Fruit fly (Drosophila melanogaster) whole organism, embryonic: Measurements from ENCODE around the gene bark.
A peak's percentile ranks its signal among the peaks of the same experiment; 100 is the strongest.

Experiments
- Awh ChIP-seq: fragments of 200-800 bp; sonication (Bioruptor generic); IDR thresholded peaks from 2 replicates; pipeline ENCODE4, ENCODE4 v1.3.6; 2022; ENCODE audit warnings: missing biosample characterization, missing genetic modification characterization
- CG11696 ChIP-seq: fragments of 200-800 bp; sonication (Bioruptor generic); IDR thresholded peaks from 2 replicates; pipeline ENCODE4 v1.3.6; 2022; ENCODE audit warnings: missing biosample characterization, missing genetic modification characterization
- CG11723 ChIP-seq: fragments of 200-800 bp; sonication (Bioruptor generic); optimal IDR thresholded peaks from 2 replicates; lab custom pipeline; 2017; ENCODE audit warnings: missing biosample characterization, mild to moderate bottlenecking, missing genetic modification characterization
- CG12071 ChIP-seq: fragments of 200-800 bp; sonication (Bioruptor generic); optimal IDR thresholded peaks from 3 replicates; lab custom pipeline; 2018; ENCODE audit warnings: missing biosample characterization, mild to moderate bottlenecking, missing genetic modification characterization
- CG12391 ChIP-seq: fragments of 200-800 bp; sonication (Bioruptor generic); optimal IDR thresholded peaks from 3 replicates; lab custom pipeline; 2018; ENCODE audit warnings: missing biosample characterization, mild to moderate bottlenecking, missing genetic modification characterization, moderate library complexity
- CG13894 ChIP-seq: fragments of 200-800 bp; sonication (Bioruptor generic); optimal IDR thresholded peaks from 3 replicates; lab custom pipeline; 2018; ENCODE audit warnings: missing biosample characterization, mild to moderate bottlenecking, missing genetic modification characterization, moderate library complexity
- CG15514 ChIP-seq: fragments of 200-800 bp; sonication (Bioruptor generic); optimal IDR thresholded peaks from 3 replicates; lab custom pipeline; 2017; ENCODE audit warnings: missing biosample characterization, missing genetic modification characterization, mild to moderate bottlenecking, moderate library complexity, missing genetic modification reagents
- CG17361 ChIP-seq: fragments of 200-800 bp; sonication (Bioruptor generic); IDR thresholded peaks from 3 replicates; pipeline ENCODE4 v1.3.6; 2022; ENCODE audit warnings: missing biosample characterization, missing genetic modification characterization
- CG17568 ChIP-seq: fragments of 200-800 bp; sonication (Bioruptor generic); optimal IDR thresholded peaks from 2 replicates; lab custom pipeline; 2018; ENCODE audit warnings: missing biosample characterization, mild to moderate bottlenecking, missing genetic modification characterization, moderate library complexity
- CG17802 ChIP-seq: fragments of 200-800 bp; sonication (Bioruptor generic); optimal IDR thresholded peaks from 2 replicates; lab custom pipeline; 2018; ENCODE audit warnings: missing biosample characterization, mild to moderate bottlenecking, missing genetic modification characterization, moderate library complexity
- CG30431 ChIP-seq: fragments of 200-800 bp; sonication (Bioruptor generic); optimal IDR thresholded peaks from 2 replicates; lab custom pipeline; 2017; ENCODE audit warnings: missing biosample characterization, missing genetic modification characterization
- CG4854 ChIP-seq: fragments of 200-800 bp; sonication (Bioruptor generic); optimal IDR thresholded peaks from 2 replicates; lab custom pipeline; 2016; ENCODE audit warnings: missing biosample characterization, missing genetic modification characterization, inconsistent platforms
- CG6765 ChIP-seq: fragments of 200-800 bp; sonication (Bioruptor generic); optimal IDR thresholded peaks from 3 replicates; lab custom pipeline; 2017; ENCODE audit warnings: missing biosample characterization, mild to moderate bottlenecking, missing genetic modification characterization
- CG7928 ChIP-seq: fragments of 200-800 bp; sonication (Bioruptor generic); optimal IDR thresholded peaks from 2 replicates; lab custom pipeline; 2017; ENCODE audit warnings: missing biosample characterization, mild to moderate bottlenecking, missing genetic modification characterization
- CG9817 ChIP-seq: fragments of 200-800 bp; sonication (Bioruptor generic); optimal IDR thresholded peaks from 2 replicates; lab custom pipeline; 2018; ENCODE audit warnings: missing biosample characterization, mild to moderate bottlenecking, missing genetic modification characterization, moderate library complexity
- CTCF ChIP-seq: fragments of 200-800 bp; sonication (Bioruptor generic); optimal IDR thresholded peaks from 2 replicates; lab custom pipeline; 2017; ENCODE audit warnings: missing biosample characterization, mild to moderate bottlenecking, missing genetic modification characterization, moderate library complexity
- CkIIα-i1 ChIP-seq: fragments of 200-800 bp; sonication (Bioruptor generic); IDR thresholded peaks from 2 replicates; pipeline ENCODE4 v1.3.6; 2022; ENCODE audit warnings: missing biosample characterization, missing genetic modification characterization
- Dek ChIP-seq: fragments of 200-800 bp; sonication (Bioruptor generic); optimal IDR thresholded peaks from 3 replicates; lab custom pipeline; 2019; ENCODE audit warnings: missing biosample characterization, mild to moderate bottlenecking, missing genetic modification characterization, moderate library complexity
- Dref ChIP-seq: fragments of 200-800 bp; sonication (Bioruptor generic); IDR thresholded peaks from 2 replicates; pipeline ENCODE4 v1.3.6; 2022; ENCODE audit warnings: missing biosample characterization, missing genetic modification characterization
- Drgx ChIP-seq: fragments of 200-800 bp; sonication (Bioruptor generic); IDR thresholded peaks from 2 replicates; pipeline ENCODE4 v1.3.6; 2022; ENCODE audit warnings: missing biosample characterization, missing genetic modification characterization
- Ets65A ChIP-seq: fragments of 200-800 bp; sonication (Bioruptor generic); peaks from one replicate; lab custom pipeline; 2016; ENCODE audit warnings: missing biosample characterization, missing genetic modification characterization
- Fer2 ChIP-seq: fragments of 200-800 bp; sonication (Bioruptor generic); optimal IDR thresholded peaks from 2 replicates; lab custom pipeline; 2018; ENCODE audit warnings: missing biosample characterization, mild to moderate bottlenecking, missing genetic modification characterization, moderate library complexity
- Gug ChIP-seq: fragments of 200-800 bp; sonication (Bioruptor generic); IDR thresholded peaks from 4 replicates; pipeline ENCODE4 v1.3.6; 2022; ENCODE audit warnings: missing biosample characterization, missing genetic modification characterization
- HHEX ChIP-seq: fragments of 200-800 bp; sonication (Bioruptor generic); optimal IDR thresholded peaks from 3 replicates; lab custom pipeline; 2017; ENCODE audit warnings: missing biosample characterization, mild to moderate bottlenecking, missing genetic modification characterization, missing genetic modification reagents
- HLH54F ChIP-seq: fragments of 200-800 bp; sonication (Bioruptor generic); optimal IDR thresholded peaks from 3 replicates; lab custom pipeline; 2016; ENCODE audit warnings: missing biosample characterization, missing genetic modification characterization
- Hand ChIP-seq: fragments of 200-800 bp; sonication (Bioruptor generic); optimal IDR thresholded peaks from 2 replicates; lab custom pipeline; 2017; ENCODE audit warnings: mild to moderate bottlenecking, missing biosample characterization, missing genetic modification reagents, missing genetic modification characterization
- HmgD ChIP-seq: fragments of 200-800 bp; sonication (Bioruptor generic); optimal IDR thresholded peaks from 3 replicates; lab custom pipeline; 2016; ENCODE audit warnings: missing biosample characterization, missing genetic modification characterization
- Kr ChIP-seq: fragments of 200-800 bp; sonication (Bioruptor generic); optimal IDR thresholded peaks from 2 replicates; lab custom pipeline; 2017; ENCODE audit warnings: missing biosample characterization, mild to moderate bottlenecking, missing genetic modification characterization
- Lpt ChIP-seq: fragments of >200 bp; optimal IDR thresholded peaks from 2 replicates; lab custom pipeline; 2018; ENCODE audit warnings: missing biosample characterization, missing genetic modification characterization
- Med ChIP-seq: fragments of 200-800 bp; sonication (Bioruptor generic); peaks from one replicate; lab custom pipeline; 2016; ENCODE audit warnings: missing biosample characterization, missing genetic modification characterization, mild to moderate bottlenecking, inconsistent platforms, moderate library complexity
- Myb ChIP-seq: fragments of 200-800 bp; sonication (Bioruptor generic); optimal IDR thresholded peaks from 2 replicates; lab custom pipeline; 2016; ENCODE audit warnings: missing biosample characterization, missing genetic modification characterization
- NC2β ChIP-seq: fragments of 200-800 bp; sonication (Bioruptor generic); optimal IDR thresholded peaks from 2 replicates; lab custom pipeline; 2016; ENCODE audit warnings: missing biosample characterization, missing genetic modification characterization
- Sin3A ChIP-seq: fragments of >200 bp; optimal IDR thresholded peaks from 2 replicates; lab custom pipeline; 2018
- Sry-δ ChIP-seq: fragments of 200-800 bp; sonication (Bioruptor generic); optimal IDR thresholded peaks from 2 replicates; lab custom pipeline; 2016; ENCODE audit warnings: missing biosample characterization, missing genetic modification characterization
- ab ChIP-seq: fragments of 200-800 bp; sonication (Bioruptor generic); optimal IDR thresholded peaks from 2 replicates; lab custom pipeline; 2016; ENCODE audit warnings: missing biosample characterization, missing genetic modification characterization
- abd-A ChIP-seq: fragments of 200-800 bp; sonication (Bioruptor generic); optimal IDR thresholded peaks from 3 replicates; lab custom pipeline; 2019; ENCODE audit warnings: missing biosample characterization, mild to moderate bottlenecking, missing genetic modification characterization, moderate library complexity
- croc ChIP-seq: fragments of 200-800 bp; sonication (Bioruptor generic); conservative IDR thresholded peaks from 3 replicates; pipeline ENCODE4 v1.3.6; 2022; ENCODE audit warnings: missing biosample characterization, missing genetic modification characterization
- cwo ChIP-seq: fragments of 200-800 bp; sonication (Bioruptor generic); optimal IDR thresholded peaks from 3 replicates; lab custom pipeline; 2017; ENCODE audit warnings: missing biosample characterization, missing genetic modification characterization, mild to moderate bottlenecking, moderate library complexity, missing genetic modification reagents
- dati ChIP-seq: fragments of 200-800 bp; sonication (Bioruptor generic); IDR thresholded peaks from 2 replicates; pipeline ENCODE4 v1.3.6; 2022; ENCODE audit warnings: missing biosample characterization, missing genetic modification characterization
- gce ChIP-seq: fragments of 200-800 bp; sonication (Bioruptor generic); IDR thresholded peaks from 3 replicates; pipeline ENCODE4 v1.3.6; 2022; ENCODE audit warnings: missing biosample characterization, missing genetic modification characterization
- gsb ChIP-seq: fragments of 200-800 bp; sonication (Bioruptor generic); IDR thresholded peaks from 2 replicates; pipeline ENCODE4 v1.3.6; 2022; ENCODE audit warnings: missing biosample characterization, missing genetic modification characterization
- gsb-n ChIP-seq: fragments of 200-800 bp; sonication (Bioruptor generic); optimal IDR thresholded peaks from 3 replicates; lab custom pipeline; 2018; ENCODE audit warnings: missing biosample characterization, mild to moderate bottlenecking, missing genetic modification characterization
- jing ChIP-seq: fragments of 200-800 bp; sonication (Bioruptor generic); optimal IDR thresholded peaks from 2 replicates; lab custom pipeline; 2018; ENCODE audit warnings: missing biosample characterization, mild to moderate bottlenecking, missing genetic modification characterization
- lab ChIP-seq: fragments of 200-800 bp; sonication (Bioruptor generic); optimal IDR thresholded peaks from 3 replicates; lab custom pipeline; 2017; ENCODE audit warnings: missing biosample characterization, missing genetic modification characterization, mild to moderate bottlenecking, moderate library complexity, missing genetic modification reagents
- lov ChIP-seq, 2 experiments: fragments of 200-800 bp in 1 of 2; fragments of >200 bp in 1 of 2; sonication (Bioruptor generic) in 1 of 2; IDR thresholded peaks in 1 of 2; optimal IDR thresholded peaks in 1 of 2; 2 replicates in 1 of 2; 3 replicates in 1 of 2; pipeline versions ENCODE4 v1.3.6 to Lab custom; 2017 to 2022; ENCODE audit warnings: missing biosample characterization in 1 of 2, missing genetic modification characterization in 1 of 2
- luna ChIP-seq: fragments of 200-800 bp; sonication (Bioruptor generic); optimal IDR thresholded peaks from 2 replicates; lab custom pipeline; 2016; ENCODE audit warnings: missing biosample characterization, missing genetic modification characterization
- odd ChIP-seq: fragments of 200-800 bp; sonication (Bioruptor generic); optimal IDR thresholded peaks from 2 replicates; lab custom pipeline; 2017; ENCODE audit warnings: missing biosample characterization, mild to moderate bottlenecking, missing genetic modification characterization
- pzg ChIP-seq: fragments of 200-800 bp; sonication (Bioruptor generic); optimal IDR thresholded peaks from 3 replicates; lab custom pipeline; 2018; ENCODE audit warnings: missing biosample characterization, mild to moderate bottlenecking, missing genetic modification characterization, moderate library complexity
- stc ChIP-seq: fragments of 200-800 bp; sonication (Bioruptor generic); IDR thresholded peaks from 2 replicates; pipeline ENCODE4 v1.3.6; 2022; ENCODE audit warnings: missing biosample characterization, missing genetic modification characterization
- sug ChIP-seq: fragments of 200-800 bp; optimal IDR thresholded peaks from 2 replicates; lab custom pipeline; 2019; ENCODE audit warnings: missing biosample characterization, mild to moderate bottlenecking, missing genetic modification characterization, moderate library complexity
- vfl ChIP-seq: fragments of 200-800 bp; sonication (Bioruptor generic); optimal IDR thresholded peaks from 2 replicates; lab custom pipeline; 2016; ENCODE audit warnings: missing biosample characterization, missing genetic modification characterization

bark gene

dm6 chr2L:3784268-3784997 lies 2.5 kb upstream of the bark start, which contains the start of gene CG31960:
Gene CG31960 (plus strand): TSS chr2L:3784947.
- TF ChIP-seq stc (GFP tag; lab: Robert Waterston, UW) (no peak), CG15514 (no peak), CG6765 (no peak), CG30431 (GFP tag; lab: Kevin White, UChicago) (no peak), Myb (GFP tag; lab: Kevin White, UChicago) (no peak), CG17568 (no peak), CG12071 (GFP tag; lab: Kevin White, UChicago) (no peak), Hand (no peak), Dref (no peak), gce (GFP tag; lab: Robert Waterston, UW) (0 out of 3 replicates have a peak, but pooled peaks have one; percentile 15), CG11723 (GFP tag; lab: Kevin White, UChicago) (no peak), dati (0 out of 2 replicates have a peak, but pooled peaks have one; percentile 4), CG9817 (tag; lab: Kevin White, UChicago) (no peak), NC2β (GFP tag; lab: Kevin White, UChicago) (no peak), lab (peak; percentile 19), HmgD (GFP tag; lab: Kevin White, UChicago) (no peak), CkIIα-i1 (GFP tag; lab: Robert Waterston, UW) (no peak), sug (tag; lab: Kevin White, UChicago) (no peak), CG12391 (no peak), luna (GFP tag; lab: Kevin White, UChicago) (no peak), Sry-δ (GFP tag; lab: Kevin White, UChicago) (no peak), Gug (GFP tag; lab: Robert Waterston, UW) (no peak), Ets65A (peak; percentile 46), CG11696 (GFP tag; lab: Robert Waterston, UW) (no peak), Dek (tag; lab: Kevin White, UChicago) (no peak), Sin3A (lab: Kevin White, UChicago) (no peak), Fer2 (no peak), odd (GFP tag; lab: Kevin White, UChicago) (no peak), HLH54F (GFP tag; lab: Kevin White, UChicago) (no peak), CG7928 (GFP tag; lab: Kevin White, UChicago) (no peak), vfl (no peak), jing (GFP tag; lab: Kevin White, UChicago) (no peak), abd-A (no peak), Kr (GFP tag; lab: Kevin White, UChicago) (no peak), lov (optimal IDR thresholded peaks at IDR 0.05; lab: Kevin White, UChicago) (no peak), lov (GFP tag; IDR thresholded peaks at IDR 0.05; lab: Robert Waterston, UW) (peak; percentile 16; the same call in 1 of the 3 replicates), CG13894 (tag; lab: Kevin White, UChicago) (peak; percentile 72), Drgx (GFP tag; lab: Robert Waterston, UW) (no peak), gsb-n (tag; lab: Kevin White, UChicago) (no peak), Awh (0 out of 2 replicates have a peak, but pooled peaks have one; percentile 13), Med (GFP tag; lab: Kevin White, UChicago) (peak; percentile 62), pzg (GFP tag; lab: Kevin White, UChicago) (no peak), Lpt (no peak), croc (GFP tag; lab: Robert Waterston, UW) (no peak), ab (GFP tag; lab: Kevin White, UChicago) (no peak), CTCF (GFP tag; lab: Kevin White, UChicago) (peak; percentile 84), gsb (no peak), HHEX (GFP tag; lab: Kevin White, UChicago) (no peak), CG4854 (GFP tag; lab: Kevin White, UChicago) (no peak), CG17802 (tag; lab: Kevin White, UChicago) (no peak), cwo (GFP tag; lab: Kevin White, UChicago) (peak; percentile 36), CG17361 (GFP tag; lab: Robert Waterston, UW) (no peak)
